Fruit fly (Drosophila melanogaster): ENCODE measurements around the gene CG18563.

DNA sequence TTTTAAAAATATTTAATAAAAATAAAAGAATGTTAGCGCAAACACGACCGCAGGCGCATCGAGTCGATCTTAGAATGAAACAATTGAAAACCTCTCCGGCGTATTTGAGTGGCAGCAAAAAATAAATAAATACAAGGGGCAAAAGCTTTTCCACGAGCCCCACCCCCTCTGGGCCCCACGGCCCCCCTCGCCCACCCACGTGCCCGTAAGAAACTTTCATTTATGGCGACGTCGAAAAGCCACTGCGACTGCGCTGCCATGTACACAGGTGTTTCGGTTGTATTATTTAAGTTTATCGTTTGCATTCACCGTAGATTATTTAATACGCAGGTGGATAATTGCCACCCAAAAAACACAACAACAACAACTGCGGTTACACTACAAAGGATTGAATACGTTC lies 9.4 kb downstream of the CG18563 start:
- TF ChIP-seq Dll (optimal IDR thresholded peaks at IDR 0.05) (no peak), pan (optimal IDR thresholded peaks at IDR 0.05) (no peak)

Measured in whole organism.